Fruit fly (Drosophila melanogaster) whole organism, wandering third instar larva: Measurements from ENCODE around the gene CrebA.

Experiments used
- Abd-B ChIP-seq: fragments of >200 bp; optimal IDR thresholded peaks from 2 replicates; lab custom pipeline; 2017; ENCODE audit warnings: missing biosample characterization, missing genetic modification characterization
- Dfd ChIP-seq: fragments of >200 bp; optimal IDR thresholded peaks from 2 replicates; lab custom pipeline; 2017; ENCODE audit warnings: missing biosample characterization, missing genetic modification characterization
- Dif ChIP-seq: fragments of 200-275, 200-300 bp; sonication (Bioruptor generic); optimal IDR thresholded peaks from 2 replicates; lab custom pipeline; 2018; ENCODE audit warnings: missing biosample characterization, missing genetic modification characterization; ENCODE audit not compliant: partially characterized antibody
- GATAd ChIP-seq: sonication (Bioruptor generic); optimal IDR thresholded peaks from 2 replicates; lab custom pipeline; 2016; ENCODE audit warnings: missing biosample characterization, missing genetic modification characterization
- HLH106 ChIP-seq: fragments of 200-800 bp; optimal IDR thresholded peaks from 3 replicates; lab custom pipeline; 2019; ENCODE audit warnings: missing biosample characterization, mild to moderate bottlenecking, missing genetic modification characterization, moderate library complexity
- Hnf4 ChIP-seq: fragments of 200-800 bp; sonication (Bioruptor generic); optimal IDR thresholded peaks from 2 replicates; lab custom pipeline; 2016; ENCODE audit warnings: missing biosample characterization, mild to moderate bottlenecking, missing genetic modification characterization
- Hr78 ChIP-seq: fragments of >200 bp; optimal IDR thresholded peaks from 2 replicates; lab custom pipeline; 2017; ENCODE audit warnings: missing biosample characterization, missing genetic modification characterization
- Hr83 ChIP-seq: fragments of 200-300 bp; sonication (Bioruptor generic); optimal IDR thresholded peaks from 2 replicates; lab custom pipeline; 2016; ENCODE audit warnings: missing biosample characterization, mild to moderate bottlenecking, missing genetic modification characterization, moderate library complexity; ENCODE audit not compliant: poor library complexity, severe bottlenecking
- Jra ChIP-seq: sonication (Bioruptor generic); optimal IDR thresholded peaks from 2 replicates; lab custom pipeline; 2016; ENCODE audit warnings: missing biosample characterization, missing genetic modification characterization
- Mio ChIP-seq: sonication (Bioruptor generic); optimal IDR thresholded peaks from 2 replicates; lab custom pipeline; 2016; ENCODE audit warnings: missing biosample characterization, missing genetic modification characterization
- Myc ChIP-seq: fragments of >200 bp; optimal IDR thresholded peaks from 2 replicates; lab custom pipeline; 2017
- N ChIP-seq: fragments of >200 bp; optimal IDR thresholded peaks from 2 replicates; lab custom pipeline; 2018; ENCODE audit warnings: missing biosample characterization, missing external identifiers, missing genetic modification characterization
- OdsH ChIP-seq: fragments of 200-800 bp; sonication (Bioruptor generic); optimal IDR thresholded peaks from 2 replicates; lab custom pipeline; 2016; ENCODE audit warnings: missing biosample characterization, mild to moderate bottlenecking, missing genetic modification characterization
- Rel ChIP-seq, 2 experiments: fragments of 200-800 bp; sonication (Bioruptor generic) in 1 of 2; optimal IDR thresholded peaks; 2 replicates in 1 of 2; 3 replicates in 1 of 2; lab custom pipeline; 2016 to 2019; ENCODE audit warnings: mild to moderate bottlenecking in 2 of 2, missing biosample characterization in 2 of 2, missing genetic modification characterization in 2 of 2, moderate library complexity in 1 of 2
- Sp1 ChIP-seq: fragments of 200-800 bp; sonication (Bioruptor generic); optimal IDR thresholded peaks from 3 replicates; lab custom pipeline; 2019; ENCODE audit warnings: missing biosample characterization, mild to moderate bottlenecking, missing genetic modification characterization, moderate library complexity
- Vsx2 ChIP-seq: fragments of 200-300, 225-300 bp; sonication (Bioruptor generic); optimal IDR thresholded peaks from 2 replicates; lab custom pipeline; 2018; ENCODE audit warnings: missing biosample characterization, missing genetic modification characterization; ENCODE audit not compliant: partially characterized antibody
- br ChIP-seq: fragments of 200-800 bp; sonication (Bioruptor generic); optimal IDR thresholded peaks from 2 replicates; lab custom pipeline; 2016; ENCODE audit warnings: missing biosample characterization, missing genetic modification characterization
- brk ChIP-seq: fragments of 200-800 bp; sonication (Bioruptor generic); optimal IDR thresholded peaks from 2 replicates; lab custom pipeline; 2016; ENCODE audit warnings: missing biosample characterization, mild to moderate bottlenecking, missing genetic modification characterization
- dl ChIP-seq, 2 experiments: fragments of 175-275, 200-275 bp in 1 of 2; fragments of 200-275 bp in 1 of 2; sonication (Bioruptor generic); optimal IDR thresholded peaks; lab custom pipeline; 2018; ENCODE audit warnings: mild to moderate bottlenecking in 2 of 2, missing biosample characterization in 2 of 2, missing genetic modification characterization in 2 of 2, moderate library complexity in 2 of 2; ENCODE audit not compliant: partially characterized antibody in 2 of 2, insufficient read depth in 1 of 2
- dmrt93B ChIP-seq: fragments of 200-800 bp; sonication (Bioruptor generic); optimal IDR thresholded peaks from 2 replicates; lab custom pipeline; 2018; ENCODE audit warnings: missing biosample characterization, mild to moderate bottlenecking, missing genetic modification characterization
- dsf ChIP-seq: sonication (Bioruptor generic); optimal IDR thresholded peaks from 2 replicates; lab custom pipeline; 2016; ENCODE audit warnings: missing biosample characterization, missing genetic modification characterization, borderline replicate concordance
- ey ChIP-seq: fragments of 200-800 bp; sonication (Bioruptor generic); optimal IDR thresholded peaks from 2 replicates; lab custom pipeline; 2016; ENCODE audit warnings: missing biosample characterization, missing genetic modification characterization
- fru ChIP-seq: fragments of 200-800 bp; sonication (Bioruptor generic); optimal IDR thresholded peaks from 3 replicates; lab custom pipeline; 2016; ENCODE audit warnings: missing biosample characterization, mild to moderate bottlenecking, missing genetic modification characterization
- h ChIP-seq: fragments of 200-800 bp; sonication (Bioruptor generic); optimal IDR thresholded peaks from 3 replicates; lab custom pipeline; 2016; ENCODE audit warnings: missing biosample characterization, mild to moderate bottlenecking, missing genetic modification characterization
- jim ChIP-seq: fragments of 175-275, 200-325 bp; sonication (Bioruptor generic); optimal IDR thresholded peaks from 2 replicates; lab custom pipeline; 2016; ENCODE audit warnings: missing biosample characterization, mild to moderate bottlenecking, missing genetic modification characterization
- lola ChIP-seq: fragments of >200 bp; optimal IDR thresholded peaks from 2 replicates; lab custom pipeline; 2017; ENCODE audit warnings: missing biosample characterization, missing genetic modification characterization
- pan ChIP-seq: fragments of >200 bp; optimal IDR thresholded peaks from 2 replicates; lab custom pipeline; 2017
- psq ChIP-seq: fragments of 200-800 bp; sonication (Bioruptor generic); optimal IDR thresholded peaks from 3 replicates; lab custom pipeline; 2017; ENCODE audit warnings: missing biosample characterization, mild to moderate bottlenecking, missing genetic modification characterization, moderate library complexity
- rgr ChIP-seq: fragments of 200-800 bp; sonication (Bioruptor generic); optimal IDR thresholded peaks from 3 replicates; lab custom pipeline; 2016; ENCODE audit warnings: missing biosample characterization, mild to moderate bottlenecking, missing genetic modification characterization
- sage ChIP-seq: fragments of 200-800 bp; sonication (Bioruptor generic); optimal IDR thresholded peaks from 2 replicates; lab custom pipeline; 2016; ENCODE audit warnings: missing biosample characterization, mild to moderate bottlenecking, missing genetic modification characterization
- sv ChIP-seq: fragments of 200-800 bp; sonication (Bioruptor generic); optimal IDR thresholded peaks from 3 replicates; lab custom pipeline; 2016; ENCODE audit warnings: missing biosample characterization, missing genetic modification characterization
- usp ChIP-seq: fragments of >200 bp; optimal IDR thresholded peaks from 2 replicates; lab custom pipeline; 2017; ENCODE audit warnings: missing biosample characterization, missing genetic modification characterization
- woc ChIP-seq: sonication (Bioruptor generic); optimal IDR thresholded peaks from 2 replicates; lab custom pipeline; 2016; ENCODE audit warnings: missing biosample characterization, mild to moderate bottlenecking, missing genetic modification characterization

CrebA gene

dm6 chr3L:15595175-15595724, 60.1 kb downstream of the CrebA start:
- no peak for TF ChIP-seq Abd-B (GFP tag; lab: Kevin White, UChicago)

dm6 chr3L:15595980-15596379, 60.8 kb downstream of the CrebA start:
- TF ChIP-seq lola (GFP tag; lab: Kevin White, UChicago): no peak
- no peak for TF ChIP-seq rgr (GFP tag; lab: Kevin White, UChicago)
- no peak for TF ChIP-seq dsf (GFP tag; lab: Kevin White, UChicago)
- TF ChIP-seq Sp1 (GFP tag; lab: Kevin White, UChicago): no peak
- no peak for TF ChIP-seq br
- no peak for TF ChIP-seq pan (lab: Kevin White, UChicago)
- no peak for TF ChIP-seq dmrt93B (GFP tag; lab: Kevin White, UChicago)
- TF ChIP-seq N (GFP tag; lab: Kevin White, UChicago): no peak

- TF ChIP-seq brk (no peak), Jra (GFP tag; lab: Kevin White, UChicago) (no peak), sage (GFP tag; lab: Kevin White, UChicago) (no peak), dmrt93B (GFP tag; lab: Kevin White, UChicago) (no peak), Hr78 (GFP tag; lab: Kevin White, UChicago) (no peak), Rel (GFP tag; optimal IDR thresholded peaks at IDR 0.05; lab: Kevin White, UChicago) (no peak), Rel (tag; optimal IDR thresholded peaks at IDR 0.05; lab: Kevin White, UChicago) (peak; percentile 63), lola (GFP tag; lab: Kevin White, UChicago) (no peak), Hr83 (GFP tag; lab: Kevin White, UChicago) (no peak), usp (GFP tag; lab: Kevin White, UChicago) (no peak), h (GFP tag; lab: Kevin White, UChicago) (peak; percentile 12), sv (GFP tag; lab: Kevin White, UChicago) (no peak), OdsH (GFP tag; lab: Kevin White, UChicago) (no peak), Sp1 (GFP tag; lab: Kevin White, UChicago) (peak; percentile 17), woc (GFP tag; lab: Kevin White, UChicago) (no peak), br (no peak), GATAd (GFP tag; lab: Kevin White, UChicago) (no peak), Dfd (no peak), rgr (GFP tag; lab: Kevin White, UChicago) (peak; percentile 17), Abd-B (GFP tag; lab: Kevin White, UChicago) (no peak), Vsx2 (GFP tag; lab: Kevin White, UChicago) (no peak)
- TF ChIP-seq, all 38 proteins: peak for 4
These were observed 62.0 kb downstream of the CrebA start for dm6 chr3L:15597037-15597785.

- TF ChIP-seq Rel (GFP tag; optimal IDR thresholded peaks at IDR 0.05; lab: Kevin White, UChicago) (no peak), Rel (tag; optimal IDR thresholded peaks at IDR 0.05; lab: Kevin White, UChicago) (no peak), ey (GFP tag; lab: Kevin White, UChicago) (no peak)
These were observed 62.8 kb downstream of the CrebA start for dm6 chr3L:15597945-15598344.

- TF ChIP-seq fru: no peak
- no peak for TF ChIP-seq Vsx2 (GFP tag; lab: Kevin White, UChicago)
- TF ChIP-seq HLH106 (tag; lab: Kevin White, UChicago): no peak
- TF ChIP-seq Hnf4 (GFP tag; lab: Kevin White, UChicago): no peak
- TF ChIP-seq Rel (GFP tag; optimal IDR thresholded peaks at IDR 0.05; lab: Kevin White, UChicago): no peak
- no peak for TF ChIP-seq Rel (tag; optimal IDR thresholded peaks at IDR 0.05; lab: Kevin White, UChicago)
- TF ChIP-seq br: no peak
- no peak for TF ChIP-seq lola (GFP tag; lab: Kevin White, UChicago)
- no peak for TF ChIP-seq ey (GFP tag; lab: Kevin White, UChicago)
- TF ChIP-seq, all 38 proteins: peak for 0
These were observed 64.0 kb downstream of the CrebA start for dm6 chr3L:15599190-15599589.

- TF ChIP-seq dl (GFP tag; optimal IDR thresholded peaks at IDR 0.05; lab: Kevin White, UChicago; ENCODE audit: insufficient read depth in 1 of 2, partially characterized antibody in 2 of 2) (no peak), Mio (GFP tag; lab: Kevin White, UChicago) (no peak), dsf (GFP tag; lab: Kevin White, UChicago) (no peak), sage (GFP tag; lab: Kevin White, UChicago) (no peak), Vsx2 (GFP tag; lab: Kevin White, UChicago) (no peak), Sp1 (GFP tag; lab: Kevin White, UChicago) (no peak), GATAd (GFP tag; lab: Kevin White, UChicago) (no peak), Jra (GFP tag; lab: Kevin White, UChicago) (no peak), Dif (GFP tag; lab: Kevin White, UChicago) (no peak), jim (GFP tag; lab: Kevin White, UChicago) (no peak), Hnf4 (GFP tag; lab: Kevin White, UChicago) (no peak), Hr83 (GFP tag; lab: Kevin White, UChicago) (no peak), Myc (no peak), Hr78 (GFP tag; lab: Kevin White, UChicago) (no peak), fru (no peak), psq (GFP tag; lab: Kevin White, UChicago) (no peak), br (no peak), sv (GFP tag; lab: Kevin White, UChicago) (no peak)
These were observed 64.9 kb downstream of the CrebA start for dm6 chr3L:15600051-15600450.
